Worm (Caenorhabditis elegans) whole organism, midembryonic: ENCODE results near the gene spat-1.
A peak's percentile ranks its signal among the peaks of the same experiment; 100 is the strongest.

Experiments
- T22C8.4 ChIP-seq: fragments of 200-800 bp; sonication (Bioruptor generic); IDR thresholded peaks from 2 replicates; pipeline ENCODE4 v1.3.6; 2022; ENCODE audit warnings: missing genetic modification characterization, missing compliant biosample characterization
- cog-1 ChIP-seq: sonication (generic microtip); optimal IDR thresholded peaks from 2 replicates; lab custom pipeline; 2016; ENCODE audit warnings: missing genetic modification characterization, missing compliant biosample characterization
- flt-1 ChIP-seq: fragments of 200-800 bp; sonication (Bioruptor generic); IDR thresholded peaks from 2 replicates; pipeline ENCODE4 v1.3.6; 2022; ENCODE audit warnings: missing genetic modification characterization, missing compliant biosample characterization
- med-1 ChIP-seq: sonication (generic microtip); optimal IDR thresholded peaks from 2 replicates; lab custom pipeline; 2017; ENCODE audit warnings: missing genetic modification characterization, mild to moderate bottlenecking, missing compliant biosample characterization, antibody characterized with exemption, missing genetic modification reagents; ENCODE audit not compliant: insufficient read depth
- ref-1 ChIP-seq: fragments of 200-800 bp; sonication (Bioruptor generic); conservative IDR thresholded peaks from 2 replicates; pipeline ENCODE4 v1.3.6; 2022; ENCODE audit warnings: missing genetic modification reagents, missing genetic modification characterization, missing compliant biosample characterization
- tab-1 ChIP-seq: fragments of 200-800 bp; sonication (Bioruptor generic); IDR thresholded peaks from 2 replicates; pipeline ENCODE4 v1.3.6; 2022; ENCODE audit warnings: missing genetic modification characterization, missing compliant biosample characterization
- ztf-23 ChIP-seq: fragments of 200-800 bp; sonication (Bioruptor generic); IDR thresholded peaks from 2 replicates; pipeline ENCODE4 v1.3.6; 2022; ENCODE audit warnings: missing genetic modification reagents, missing genetic modification characterization, missing compliant biosample characterization
- ztf-29 ChIP-seq: fragments of 200-800 bp; sonication (Bioruptor generic); IDR thresholded peaks from 2 replicates; pipeline ENCODE4 v1.3.6; 2022; ENCODE audit warnings: missing genetic modification reagents, missing genetic modification characterization, missing compliant biosample characterization

DNA sequence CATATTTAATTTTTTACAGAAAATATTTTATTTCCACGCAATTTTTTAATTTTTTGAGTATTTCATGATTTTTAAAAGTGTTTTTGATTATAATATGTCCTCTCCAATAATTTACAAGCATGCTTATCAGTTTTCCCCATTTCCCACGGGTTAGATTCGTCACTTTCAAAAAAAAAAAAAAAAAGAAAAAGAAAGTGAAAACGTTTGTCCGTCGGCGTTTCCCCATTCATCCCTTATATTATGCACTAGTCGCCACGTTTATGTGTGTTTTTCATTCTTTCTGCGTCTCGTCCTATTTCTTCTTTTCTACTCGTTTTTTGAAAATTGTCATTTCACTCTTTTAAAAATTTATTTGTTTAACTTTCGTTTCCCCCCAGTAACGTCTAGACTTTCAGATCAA lies 39.1 kb upstream of the spat-1 start, which contains the start of gene vnut-1:
- TF ChIP-seq flt-1: 0 out of 2 replicates have a peak, but pooled peaks have one; percentile 24
- no peak for TF ChIP-seq cog-1 (tag; lab: Kevin White, UChicago)
- no peak for TF ChIP-seq tab-1 (GFP tag; lab: Robert Waterston, UW)
- TF ChIP-seq ztf-29 (GFP tag; lab: Robert Waterston, UW): no peak
- TF ChIP-seq T22C8.4 (GFP tag; lab: Robert Waterston, UW): no peak
- TF ChIP-seq ref-1 (GFP tag; lab: Robert Waterston, UW): no peak
- no peak for TF ChIP-seq med-1 (GFP tag; lab: Kevin White, UChicago)
- no peak for TF ChIP-seq ztf-23 (GFP tag; lab: Robert Waterston, UW)
